Fruit fly (Drosophila melanogaster) whole organism, adult: Measurements from ENCODE around the gene CG42852.

ENCODE experiments used
- CG7045 ChIP-seq: fragments of 200-800 bp; sonication (Bioruptor generic); optimal IDR thresholded peaks from 2 replicates; lab custom pipeline; 2017; ENCODE audit warnings: missing biosample characterization, mild to moderate bottlenecking, missing genetic modification characterization
- Mnt ChIP-seq: fragments of 200-800 bp; sonication (Bioruptor generic); optimal IDR thresholded peaks from 2 replicates; lab custom pipeline; 2016; ENCODE audit warnings: missing biosample characterization, mild to moderate bottlenecking, missing genetic modification characterization
- kay ChIP-seq: fragments of 200-800 bp; sonication (Bioruptor generic); peaks from one replicate; lab custom pipeline; 2016; ENCODE audit warnings: missing biosample characterization, missing genetic modification characterization, borderline replicate concordance
- ovo ChIP-seq: fragments of 200-800 bp; sonication (Bioruptor generic); optimal IDR thresholded peaks from 2 replicates; lab custom pipeline; 2016; ENCODE audit warnings: missing biosample characterization, missing genetic modification characterization

- TF ChIP-seq kay (GFP tag; lab: Kevin White, UChicago) (peak; percentile 92), Mnt (GFP tag; lab: Kevin White, UChicago) (no peak), ovo (no peak), CG7045 (no peak)
Measured at dm6 chr3L:16709673-16710257, 45.5 kb upstream of the CG42852 start.
